Worm (Caenorhabditis elegans) whole organism, L4/young adult: ENCODE measurements around the gene F44B9.9.

Experiments
- W03F9.2 ChIP-seq: fragments of 150-350 bp; optimal IDR thresholded peaks from 2 replicates; lab custom pipeline; 2014; ENCODE audit warnings: missing biosample characterization, missing genetic modification characterization
- dao-5 ChIP-seq: sonication (generic microtip); optimal IDR thresholded peaks from 2 replicates; lab custom pipeline; 2016; ENCODE audit warnings: missing genotype, missing genetic modification characterization, moderate library complexity, missing compliant biosample characterization
- him-1 ChIP-seq: sonication (generic microtip); optimal IDR thresholded peaks from 2 replicates; lab custom pipeline; 2016; ENCODE audit warnings: missing genotype, missing genetic modification reagents, missing genetic modification characterization, missing compliant biosample characterization

F44B9.9 gene

DNA sequence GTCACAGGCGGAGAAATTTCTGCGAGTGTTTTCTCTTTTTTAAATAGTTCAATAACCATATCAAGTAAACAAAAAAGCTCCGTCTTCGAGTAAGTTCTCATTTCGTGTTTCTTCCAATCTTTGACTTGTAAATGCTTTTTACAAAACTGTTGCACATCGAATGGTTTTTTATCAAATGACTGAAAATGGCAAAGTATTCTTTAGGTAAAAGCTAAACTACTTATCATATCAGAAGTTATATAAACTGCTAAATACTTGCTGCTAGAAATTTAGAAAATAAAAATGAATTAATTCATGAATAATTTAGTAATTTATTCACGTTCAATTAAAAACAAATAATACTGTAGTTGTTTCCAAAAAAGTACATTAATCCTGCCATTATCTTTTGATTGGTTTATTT lies at the start of gene F44B9.9:
F44B9.9 (minus strand) TSS at position 101 of the 400 bp plus-strand sequence.
- no peak for TF ChIP-seq dao-5
- TF ChIP-seq W03F9.2 = no peak
- no peak for TF ChIP-seq him-1

DNA sequence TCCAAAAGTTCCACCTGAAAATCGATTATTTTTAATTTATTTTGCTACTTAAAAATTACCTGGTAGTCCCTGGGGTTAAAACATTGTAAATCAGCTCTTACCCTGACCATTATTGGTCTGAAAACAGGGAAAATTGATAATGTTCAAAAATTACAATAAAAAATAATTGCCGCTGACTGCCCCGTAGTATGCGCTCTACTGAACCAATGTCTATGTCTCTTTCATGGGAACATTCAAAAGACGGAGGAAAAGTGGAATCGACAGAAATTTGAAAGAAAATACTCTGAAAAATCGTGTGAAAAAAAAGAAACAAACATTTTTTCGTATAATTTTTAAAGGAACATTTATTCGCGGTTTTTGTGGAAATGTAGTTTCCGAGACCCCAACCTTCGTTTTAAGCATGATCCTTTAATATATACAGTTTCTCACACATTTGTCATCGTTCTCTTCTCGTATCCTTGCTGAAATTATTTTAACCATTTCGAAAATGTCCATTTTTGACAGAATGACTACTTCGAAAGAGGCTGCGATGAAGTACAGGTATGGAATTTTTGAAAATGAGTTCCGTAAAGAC lies 49.4 kb upstream of the F44B9.9 start, which contains the start of the genes dcr-1 and apc-2:
dcr-1 (minus strand) TSS at position 117 of the 574 bp plus-strand sequence.
apc-2 (plus strand) TSS at position 465 of the 574 bp plus-strand sequence.
- TF ChIP-seq W03F9.2 (no peak), dao-5 (no peak), him-1 (no peak)

DNA sequence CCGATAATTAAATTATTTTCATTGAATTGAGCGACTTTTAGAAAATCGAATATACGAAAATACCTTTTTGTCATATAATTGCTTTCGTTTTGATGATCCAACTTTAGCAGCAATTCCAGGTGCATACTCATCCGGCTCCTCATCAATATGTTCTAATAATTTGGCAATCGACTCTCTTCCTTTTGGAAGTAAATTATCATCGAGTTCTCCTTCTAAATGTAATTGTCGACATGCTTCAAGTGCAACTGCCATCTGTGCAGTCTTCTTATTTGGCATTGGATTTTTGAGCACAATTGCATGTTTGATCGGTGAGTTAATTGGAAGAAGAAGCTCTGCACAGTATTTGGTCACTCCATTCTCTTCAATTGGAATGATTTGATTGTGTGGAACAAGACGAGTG lies 46.3 kb upstream of the F44B9.9 start:
- TF ChIP-seq him-1 = no peak
- no peak for TF ChIP-seq W03F9.2
- no peak for TF ChIP-seq dao-5

ce11 chrIII:8069206-8069605 lies 38.3 kb upstream of the F44B9.9 start:
- TF ChIP-seq him-1 = no peak
- no peak for TF ChIP-seq dao-5
- TF ChIP-seq W03F9.2 = no peak

- TF ChIP-seq W03F9.2 = no peak
- no peak for TF ChIP-seq him-1
- no peak for TF ChIP-seq dao-5
Observed at ce11 chrIII:8067798-8068197, 36.9 kb upstream of the F44B9.9 start.

DNA sequence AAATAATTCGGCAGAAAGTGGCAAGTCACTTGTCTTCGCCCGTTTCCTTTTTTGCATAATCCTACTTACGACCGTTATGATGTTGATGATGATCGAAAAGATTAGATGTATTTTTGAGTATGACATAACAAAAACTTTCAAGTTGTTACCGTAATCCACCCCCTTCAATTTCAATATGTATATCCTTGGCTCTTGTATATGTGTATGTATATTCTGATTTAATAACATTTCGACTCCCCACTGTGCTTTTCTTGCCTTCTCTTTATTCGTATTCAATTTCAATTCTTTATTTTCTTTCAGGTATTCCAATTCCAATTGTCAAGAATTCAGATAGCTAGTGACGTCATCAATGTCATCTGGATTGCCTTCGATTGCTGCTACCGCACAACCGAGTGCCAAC lies 36.1 kb upstream of the F44B9.9 start, which contains the start of gene pros-1:
pros-1 (plus strand) TSS at position 301 of the 400 bp plus-strand sequence.
- TF ChIP-seq him-1 = no peak
- TF ChIP-seq dao-5 = no peak
- no peak for TF ChIP-seq W03F9.2

DNA sequence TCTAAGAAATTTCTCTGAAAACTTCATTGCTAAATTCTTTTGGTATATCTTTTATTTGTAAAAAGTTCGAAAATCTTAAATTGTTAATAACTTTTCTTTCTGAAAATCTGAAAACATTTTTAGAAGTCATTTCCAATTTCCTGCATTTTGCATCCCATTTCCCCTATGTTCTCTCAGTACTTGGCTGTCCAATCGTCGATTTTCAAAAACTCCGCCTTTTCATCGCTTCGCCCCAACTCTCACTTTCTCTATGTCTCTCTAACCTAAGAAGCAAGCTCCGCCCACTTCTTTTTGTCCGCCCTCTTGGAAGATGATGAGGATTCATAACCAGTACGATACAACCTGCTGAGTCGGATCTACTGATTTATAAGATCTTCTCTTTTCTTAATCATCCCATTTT lies 34.2 kb upstream of the F44B9.9 start:
- TF ChIP-seq him-1 (no peak), dao-5 (no peak)

DNA sequence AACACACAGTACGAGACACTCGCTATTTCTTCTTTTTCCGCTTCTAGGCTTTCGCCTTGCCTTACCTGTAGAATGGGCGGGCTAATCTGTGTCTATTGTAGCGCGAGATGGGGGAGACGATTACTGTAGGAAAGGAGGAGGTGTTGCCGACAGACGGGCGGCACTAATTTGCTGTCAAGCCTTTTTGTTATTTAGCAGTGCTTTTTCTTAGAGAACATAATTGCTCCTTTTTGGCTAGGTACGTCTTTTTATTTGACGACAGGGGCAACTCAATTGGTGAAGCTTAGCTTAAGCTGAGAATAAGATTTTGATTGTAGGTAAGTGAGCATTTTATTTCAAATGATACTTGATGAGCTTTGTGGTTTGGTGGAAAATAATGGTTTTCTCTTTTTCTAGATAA lies 32.8 kb upstream of the F44B9.9 start:
- TF ChIP-seq dao-5 = no peak
- no peak for TF ChIP-seq him-1
- no peak for TF ChIP-seq W03F9.2

- TF ChIP-seq W03F9.2 = no peak
- TF ChIP-seq dao-5 = no peak
- TF ChIP-seq him-1 = no peak
Observed at ce11 chrIII:8061114-8061513, 30.3 kb upstream of the F44B9.9 start.

- TF ChIP-seq W03F9.2 (no peak), him-1 (no peak), dao-5 (no peak)
Observed at ce11 chrIII:8051838-8052237, 21.0 kb upstream of the F44B9.9 start.

- no peak for TF ChIP-seq W03F9.2
- TF ChIP-seq dao-5 = no peak
- TF ChIP-seq him-1 = no peak
Observed at ce11 chrIII:8050944-8051343, 20.1 kb upstream of the F44B9.9 start, which contains the start of gene K12H4.7. TSS of gene K12H4.7 (minus strand) at chrIII:8051081.

DNA sequence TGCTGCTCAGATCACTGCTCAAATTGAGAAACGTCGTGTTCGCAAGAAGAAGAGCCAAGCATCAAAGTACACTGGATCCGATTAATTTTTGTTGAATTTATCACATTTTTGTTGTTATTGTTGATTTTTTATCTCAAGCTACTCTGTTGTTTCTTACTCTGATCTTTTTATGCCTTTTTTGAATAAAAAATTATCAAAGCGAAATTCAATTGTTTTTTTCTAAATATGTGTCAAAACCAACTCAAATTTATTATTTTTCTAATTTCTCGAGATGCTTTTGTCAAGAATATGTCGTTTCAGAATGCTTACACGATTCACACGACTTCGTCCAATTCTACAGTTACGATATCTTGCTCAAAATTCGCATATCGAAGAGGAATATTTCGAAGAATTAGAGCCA lies 16.5 kb upstream of the F44B9.9 start, which contains the start of gene K12H4.2:
K12H4.2 (plus strand) TSS at position 301 of the 400 bp plus-strand sequence.
- TF ChIP-seq dao-5 = no peak
- TF ChIP-seq him-1 = no peak
- no peak for TF ChIP-seq W03F9.2

DNA sequence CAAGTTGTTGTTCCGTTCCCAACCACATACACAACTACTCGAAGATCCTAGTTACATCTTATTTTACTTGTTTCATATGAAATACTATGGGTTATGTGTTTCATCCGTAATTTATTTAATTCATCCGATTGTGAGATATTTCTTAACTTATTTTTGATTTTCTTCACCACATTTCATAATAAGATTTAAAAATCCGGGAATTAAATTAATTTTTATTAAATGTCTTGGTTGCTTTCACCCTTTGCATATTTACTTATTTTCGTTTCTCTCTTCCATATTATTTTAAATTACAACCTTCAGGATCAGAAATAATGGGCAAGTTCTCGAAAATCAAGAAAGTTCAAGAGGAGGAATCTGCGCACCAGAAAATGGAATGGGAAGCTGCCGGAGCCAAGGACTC lies 14.9 kb upstream of the F44B9.9 start, which contains the start of gene K12H4.3:
K12H4.3 (plus strand) TSS at position 301 of the 400 bp plus-strand sequence.
- TF ChIP-seq dao-5 = no peak
- no peak for TF ChIP-seq W03F9.2
- TF ChIP-seq him-1 = no peak

- TF ChIP-seq dao-5 (no peak), W03F9.2 (no peak), him-1 (no peak)
Observed at ce11 chrIII:8044717-8045116, 13.9 kb upstream of the F44B9.9 start, which contains the start of gene spcs-3. TSS of gene spcs-3 (plus strand) at chrIII:8045017.

DNA sequence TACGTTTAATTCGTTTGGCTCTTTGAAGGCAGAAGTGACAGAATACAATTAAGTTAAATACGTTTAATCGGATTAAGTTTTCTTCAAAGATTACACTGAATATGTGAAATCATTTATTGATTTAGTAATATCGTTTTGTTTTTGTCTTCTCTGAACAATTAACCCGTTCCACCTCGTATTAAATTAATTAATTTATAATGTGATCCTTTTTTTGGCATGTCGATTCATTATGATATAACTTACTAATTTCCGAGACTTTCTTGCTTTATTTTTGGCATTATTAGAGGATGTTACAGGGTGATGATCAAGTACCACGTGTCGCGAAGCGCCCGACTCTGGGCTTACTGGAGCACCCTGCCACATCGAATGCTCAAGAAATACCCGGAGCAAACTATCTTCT lies 13.3 kb upstream of the F44B9.9 start, which contains the start of gene K12H4.5:
K12H4.5 (plus strand) TSS at position 301 of the 400 bp plus-strand sequence.
- TF ChIP-seq W03F9.2 = no peak
- TF ChIP-seq dao-5 = no peak
- TF ChIP-seq him-1 = no peak

- TF ChIP-seq dao-5 (peak; percentile 65), W03F9.2 (peak; percentile 98), him-1 (peak; percentile 97)
Observed at ce11 chrIII:8043784-8044183, 12.9 kb upstream of the F44B9.9 start.

DNA sequence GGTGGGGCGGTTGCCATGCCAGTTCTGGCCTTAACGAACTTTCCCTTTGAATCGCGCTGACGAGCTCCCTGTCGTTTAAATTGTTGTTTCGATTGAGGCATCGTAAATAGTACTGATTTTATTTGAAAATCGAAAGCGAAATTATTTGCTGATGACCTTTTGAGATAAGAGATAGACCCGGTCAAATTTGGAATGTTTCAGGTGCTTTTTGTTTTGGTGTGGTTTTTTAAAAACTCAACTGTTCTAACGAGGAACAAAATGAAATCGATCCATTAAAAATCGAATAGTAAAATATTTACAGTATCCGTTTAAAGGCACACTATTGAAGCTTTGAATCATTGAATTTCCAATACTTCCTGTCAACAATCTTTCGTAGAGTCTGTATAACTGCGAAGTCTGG lies 11.9 kb upstream of the F44B9.9 start, which contains the start of gene K12H4.6:
K12H4.6 (minus strand) TSS at position 101 of the 400 bp plus-strand sequence.
- TF ChIP-seq dao-5 (no peak), him-1 (no peak), W03F9.2 (no peak)
